Comparison of ENCODE assay signal across 5 fruit fly cellular contexts in the genomic region with DNA sequence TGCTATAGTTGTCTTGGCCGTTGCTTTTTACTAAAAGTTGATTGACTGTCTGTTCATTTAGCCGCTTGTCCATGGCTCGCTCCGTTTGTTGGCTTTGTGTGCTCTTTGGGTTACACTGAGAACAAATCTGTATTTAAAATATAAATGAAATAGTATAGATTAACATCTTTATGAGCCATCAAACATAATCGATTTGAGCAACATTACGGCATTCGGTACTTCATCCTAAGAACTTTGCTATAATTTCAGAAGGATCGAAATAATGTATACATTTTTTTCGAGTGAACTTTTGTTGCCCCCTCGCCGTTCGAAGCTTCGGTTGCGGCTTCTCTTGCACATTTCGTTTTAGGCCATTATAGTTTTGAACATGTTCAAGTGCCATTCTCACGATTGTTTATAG.
TF ChIP-seq lines count a peak whose summit lies in the region.

No protein-coding gene starts in this region.

- TF ChIP-seq CTCF in whole organism, embryonic (GFP tag; optimal IDR thresholded peaks at IDR 0.05; lab: Kevin White, UChicago) = no peak

TF ChIP-seq in whole organism, adult, 20 proteins besides CTCF, POLR2A, EP300 and RAD21:
- TF ChIP-seq Hr96 (GFP tag; optimal IDR thresholded peaks at IDR 0.05; lab: Kevin White, UChicago) (no peak), Crg-1 (GFP tag; optimal IDR thresholded peaks at IDR 0.05; lab: Kevin White, UChicago) (no peak), Clk (GFP tag; optimal IDR thresholded peaks at IDR 0.05; lab: Kevin White, UChicago) (no peak), bab1 (GFP tag; optimal IDR thresholded peaks at IDR 0.05; lab: Kevin White, UChicago) (peak; percentile 46)
TF ChIP-seq in whole organism, adult: peak in this region for 1.

TF ChIP-seq in whole organism, embryonic, 481 proteins besides CTCF, POLR2A, EP300 and RAD21 (continues in another document):
- TF ChIP-seq CG3726 (GFP tag; IDR thresholded peaks at IDR 0.05; lab: Robert Waterston, UW) = peak; percentile 53; the same call in 1 of the 3 replicates
- TF ChIP-seq CG1603 (tag; optimal IDR thresholded peaks at IDR 0.05; lab: Kevin White, UChicago) = peak; percentile 82
- TF ChIP-seq sisA (GFP tag; IDR thresholded peaks at IDR 0.05; lab: Robert Waterston, UW) = peak; percentile 56
- TF ChIP-seq CG9817 (tag; optimal IDR thresholded peaks at IDR 0.05; lab: Kevin White, UChicago) = peak; percentile 24
- TF ChIP-seq CG12236 (GFP tag; optimal IDR thresholded peaks at IDR 0.05; lab: Kevin White, UChicago) = no peak
- peak in 1 of 2 experiments; percentile 86 for TF ChIP-seq eve (GFP tag; optimal IDR thresholded peaks at IDR 0.05; lab: Kevin White, UChicago)
- 0 out of 3 replicates have a peak, but pooled peaks have one; percentile 18 for TF ChIP-seq ase (GFP tag; IDR thresholded peaks at IDR 0.05; lab: Robert Waterston, UW)
- 0 out of 2 replicates have a peak, but pooled peaks have one; percentile 40 for TF ChIP-seq CG32767 (GFP tag; IDR thresholded peaks at IDR 0.05; lab: Robert Waterston, UW)
- no peak for TF ChIP-seq amos (GFP tag; IDR thresholded peaks at IDR 0.05; lab: Robert Waterston, UW; ENCODE audit: partially characterized antibody)
- TF ChIP-seq chif (GFP tag; optimal IDR thresholded peaks at IDR 0.05; lab: Kevin White, UChicago) = peak; percentile 31 to 40
- TF ChIP-seq Hmr (GFP tag; optimal IDR thresholded peaks at IDR 0.05; lab: Kevin White, UChicago) = peak; percentile 42
- no peak for TF ChIP-seq Tbp (GFP tag; optimal IDR thresholded peaks at IDR 0.05; lab: Kevin White, UChicago)
- TF ChIP-seq CG42726 (GFP tag; IDR thresholded peaks at IDR 0.05; lab: Robert Waterston, UW; ENCODE audit: partially characterized antibody) = no peak
- TF ChIP-seq CG14441 (GFP tag; IDR thresholded peaks at IDR 0.05; lab: Robert Waterston, UW) = peak; percentile 79
- peak; percentile 57; the same call in 1 of the 3 replicates for TF ChIP-seq so (GFP tag; IDR thresholded peaks at IDR 0.05; lab: Robert Waterston, UW)
- no peak for TF ChIP-seq grn (GFP tag; optimal IDR thresholded peaks at IDR 0.05; lab: Kevin White, UChicago)
- TF ChIP-seq Lhr (GFP tag; optimal IDR thresholded peaks at IDR 0.05; lab: Kevin White, UChicago) = peak; percentile 17
- TF ChIP-seq CG10209 (GFP tag; optimal IDR thresholded peaks at IDR 0.05; lab: Kevin White, UChicago) = peak; percentile 70

TF ChIP-seq in whole organism, prepupa, 60 proteins besides CTCF, POLR2A, EP300 and RAD21 (continues in another document):
- peak; percentile 93 for TF ChIP-seq CG6163 (GFP tag; IDR thresholded peaks at IDR 0.05; lab: Robert Waterston, UW)
- peak; percentile 55 for TF ChIP-seq CG7368 (GFP tag; optimal IDR thresholded peaks at IDR 0.05; lab: Kevin White, UChicago)
- peak; percentile 77 for TF ChIP-seq Met (GFP tag; optimal IDR thresholded peaks at IDR 0.05; lab: Kevin White, UChicago)
- TF ChIP-seq OdsH (GFP tag; optimal IDR thresholded peaks at IDR 0.05; lab: Kevin White, UChicago) = peak; percentile 80
- peak; percentile 80 for TF ChIP-seq CG3032 (tag; optimal IDR thresholded peaks at IDR 0.05; lab: Kevin White, UChicago)
- peak; percentile 88 for TF ChIP-seq CG6276 (GFP tag; optimal IDR thresholded peaks at IDR 0.05; lab: Kevin White, UChicago)
- TF ChIP-seq CG32006 (GFP tag; optimal IDR thresholded peaks at IDR 0.05; lab: Kevin White, UChicago) = peak; percentile 95
- TF ChIP-seq Eip93F (GFP tag; optimal IDR thresholded peaks at IDR 0.05; lab: Kevin White, UChicago) = no peak
- peak; percentile 72 for TF ChIP-seq esn (GFP tag; optimal IDR thresholded peaks at IDR 0.05; lab: Kevin White, UChicago)
- no peak for TF ChIP-seq fd85E (GFP tag; optimal IDR thresholded peaks at IDR 0.05; lab: Kevin White, UChicago)
- peak; percentile 5 for TF ChIP-seq CG11902 (GFP tag; optimal IDR thresholded peaks at IDR 0.05; lab: Kevin White, UChicago)
- peak; percentile 53 for TF ChIP-seq CG11762 (GFP tag; optimal IDR thresholded peaks at IDR 0.05; lab: Kevin White, UChicago; ENCODE audit: insufficient read depth)
- no peak for TF ChIP-seq Hr38 (GFP tag; optimal IDR thresholded peaks at IDR 0.05; lab: Kevin White, UChicago)
- TF ChIP-seq Hr39 (GFP tag; optimal IDR thresholded peaks at IDR 0.05; lab: Kevin White, UChicago) = peak; percentile 41
- peak; percentile 91 for TF ChIP-seq Eip78C (GFP tag; lab: Kevin White, UChicago)
- peak; percentile 74 for TF ChIP-seq acj6 (GFP tag; optimal IDR thresholded peaks at IDR 0.05; lab: Kevin White, UChicago)
- peak; percentile 59 for TF ChIP-seq Sox102F (GFP tag; optimal IDR thresholded peaks at IDR 0.05; lab: Kevin White, UChicago)
- no peak for TF ChIP-seq fkh (GFP tag; optimal IDR thresholded peaks at IDR 0.05; lab: Kevin White, UChicago)
- peak; percentile 84 for TF ChIP-seq achi (GFP tag; optimal IDR thresholded peaks at IDR 0.05; lab: Kevin White, UChicago)
- peak; percentile 22 for TF ChIP-seq vri (GFP tag; optimal IDR thresholded peaks at IDR 0.05; lab: Kevin White, UChicago)
- TF ChIP-seq ss (GFP tag; optimal IDR thresholded peaks at IDR 0.05; lab: Kevin White, UChicago) = peak; percentile 48 to 71

TF ChIP-seq in whole organism, pupa, 21 proteins besides CTCF, POLR2A, EP300 and RAD21:
- TF ChIP-seq fd96Ca (GFP tag; IDR thresholded peaks at IDR 0.05; lab: Robert Waterston, UW) (peak; percentile 86), CG32121 (GFP tag; IDR thresholded peaks at IDR 0.05; lab: Robert Waterston, UW) (peak; percentile 89), CG9948 (tag; optimal IDR thresholded peaks at IDR 0.05; lab: Kevin White, UChicago) (peak; percentile 83), CG13204 (GFP tag; optimal IDR thresholded peaks at IDR 0.05; lab: Kevin White, UChicago) (peak; percentile 53), D1 (tag; optimal IDR thresholded peaks at IDR 0.05; lab: Kevin White, UChicago) (peak; percentile 37), Pif1A (GFP tag; optimal IDR thresholded peaks at IDR 0.05; lab: Kevin White, UChicago) (peak; percentile 88), CG34367 (tag; optimal IDR thresholded peaks at IDR 0.05; lab: Kevin White, UChicago) (peak; percentile 81), Pif1B (GFP tag; optimal IDR thresholded peaks at IDR 0.05; lab: Kevin White, UChicago) (peak; percentile 86), CG12605 (GFP tag; IDR thresholded peaks at IDR 0.05; lab: Robert Waterston, UW) (peak; percentile 87), EcR (GFP tag; optimal IDR thresholded peaks at IDR 0.05; lab: Kevin White, UChicago) (no peak), Snoo (tag; optimal IDR thresholded peaks at IDR 0.05; lab: Kevin White, UChicago) (peak; percentile 38), CG15710 (tag; optimal IDR thresholded peaks at IDR 0.05; lab: Kevin White, UChicago) (peak; percentile 78), gl (tag; optimal IDR thresholded peaks at IDR 0.05; lab: Kevin White, UChicago) (peak; percentile 63), CG8301 (tag; optimal IDR thresholded peaks at IDR 0.05; lab: Kevin White, UChicago) (peak; percentile 92), CG10348 (GFP tag; IDR thresholded peaks at IDR 0.05; lab: Robert Waterston, UW) (0 out of 2 replicates have a peak, but pooled peaks have one; percentile 38), CG17806 (tag; optimal IDR thresholded peaks at IDR 0.05; lab: Kevin White, UChicago) (peak; percentile 84), CG4496 (GFP tag; IDR thresholded peaks at IDR 0.05; lab: Robert Waterston, UW) (peak; percentile 90), CG14655 (GFP tag; optimal IDR thresholded peaks at IDR 0.05; lab: Kevin White, UChicago) (peak; percentile 90), Ets98B (GFP tag; IDR thresholded peaks at IDR 0.05; lab: Robert Waterston, UW) (peak; percentile 93), rn (GFP tag; IDR thresholded peaks at IDR 0.05; lab: Robert Waterston, UW) (peak; percentile 81), CG8159 (tag; optimal IDR thresholded peaks at IDR 0.05; lab: Kevin White, UChicago) (peak; percentile 83)

TF ChIP-seq in whole organism, wandering third instar larva, 38 proteins besides CTCF, POLR2A, EP300 and RAD21 (continues in another document):
- TF ChIP-seq sage (GFP tag; optimal IDR thresholded peaks at IDR 0.05; lab: Kevin White, UChicago) (no peak), tai (GFP tag; optimal IDR thresholded peaks at IDR 0.05; lab: Kevin White, UChicago) (no peak), Rel (GFP tag; optimal IDR thresholded peaks at IDR 0.05; lab: Kevin White, UChicago) (no peak), Rel (tag; optimal IDR thresholded peaks at IDR 0.05; lab: Kevin White, UChicago) (no peak), rgr (GFP tag; optimal IDR thresholded peaks at IDR 0.05; lab: Kevin White, UChicago) (peak; percentile 40), sv (GFP tag; optimal IDR thresholded peaks at IDR 0.05; lab: Kevin White, UChicago) (peak; percentile 6), dmrt93B (GFP tag; optimal IDR thresholded peaks at IDR 0.05; lab: Kevin White, UChicago) (no peak), CrebA (GFP tag; optimal IDR thresholded peaks at IDR 0.05; lab: Kevin White, UChicago; ENCODE audit: borderline replicate concordance) (no peak), OdsH (GFP tag; optimal IDR thresholded peaks at IDR 0.05; lab: Kevin White, UChicago) (no peak), Dfd (GFP tag; optimal IDR thresholded peaks at IDR 0.05; lab: Kevin White, UChicago) (no peak), Hr78 (GFP tag; optimal IDR thresholded peaks at IDR 0.05; lab: Kevin White, UChicago) (no peak), brk (GFP tag; optimal IDR thresholded peaks at IDR 0.05; lab: Kevin White, UChicago) (no peak), Vsx2 (GFP tag; optimal IDR thresholded peaks at IDR 0.05; lab: Kevin White, UChicago; ENCODE audit: partially characterized antibody) (no peak), Hr83 (GFP tag; optimal IDR thresholded peaks at IDR 0.05; lab: Kevin White, UChicago; ENCODE audit: poor library complexity, severe bottlenecking) (no peak), dl (GFP tag; optimal IDR thresholded peaks at IDR 0.05; lab: Kevin White, UChicago; ENCODE audit: insufficient read depth in 1 of 2, partially characterized antibody in 2 of 2) (no peak), h (GFP tag; optimal IDR thresholded peaks at IDR 0.05; lab: Kevin White, UChicago) (peak; percentile 45), Sp1 (GFP tag; optimal IDR thresholded peaks at IDR 0.05; lab: Kevin White, UChicago) (peak; percentile 26), pan (optimal IDR thresholded peaks at IDR 0.05; lab: Kevin White, UChicago) (no peak), jim (GFP tag; optimal IDR thresholded peaks at IDR 0.05; lab: Kevin White, UChicago) (no peak), Mio (GFP tag; optimal IDR thresholded peaks at IDR 0.05; lab: Kevin White, UChicago) (no peak), CG32264 (GFP tag; optimal IDR thresholded peaks at IDR 0.05; lab: Kevin White, UChicago) (no peak), HLH106 (tag; optimal IDR thresholded peaks at IDR 0.05; lab: Kevin White, UChicago) (peak; percentile 27), Dif (GFP tag; optimal IDR thresholded peaks at IDR 0.05; lab: Kevin White, UChicago; ENCODE audit: partially characterized antibody) (no peak), woc (GFP tag; optimal IDR thresholded peaks at IDR 0.05; lab: Kevin White, UChicago) (peak; percentile 11), GATAd (GFP tag; optimal IDR thresholded peaks at IDR 0.05; lab: Kevin White, UChicago) (no peak), psq (GFP tag; optimal IDR thresholded peaks at IDR 0.05; lab: Kevin White, UChicago) (peak; percentile 5), br (GFP tag; optimal IDR thresholded peaks at IDR 0.05; lab: Kevin White, UChicago) (peak; percentile 60)
